Worm (Caenorhabditis elegans) whole organism, L2 larva: ENCODE results near the gene bli-2.
A peak's percentile ranks its signal among the peaks of the same experiment; 100 is the strongest.

Experiments
- C34F6.9 ChIP-seq: fragments of 150-350 bp; optimal IDR thresholded peaks from 2 replicates; lab custom pipeline; 2014; ENCODE audit warnings: missing biosample characterization, missing genetic modification characterization
- F13H6.1 ChIP-seq: sonication (generic microtip); optimal IDR thresholded peaks from 2 replicates; lab custom pipeline; 2016; ENCODE audit warnings: missing genetic modification characterization, missing compliant biosample characterization
- R02D3.7 ChIP-seq: fragments of 150-350 bp; optimal IDR thresholded peaks from 2 replicates; lab custom pipeline; 2014; ENCODE audit warnings: missing biosample characterization, missing genetic modification characterization
- Y55F3AM.14 ChIP-seq: fragments of 200-800 bp; sonication (Bioruptor generic); optimal IDR thresholded peaks from 2 replicates; lab custom pipeline; 2018; ENCODE audit warnings: mild to moderate bottlenecking, missing genetic modification characterization, missing compliant biosample characterization
- ZK546.5 ChIP-seq: sonication (generic microtip); optimal IDR thresholded peaks from 2 replicates; lab custom pipeline; 2017; ENCODE audit warnings: missing biosample characterization, missing genetic modification characterization
- alr-1 ChIP-seq: fragments of 150-350 bp; optimal IDR thresholded peaks from 2 replicates; lab custom pipeline; 2014; ENCODE audit warnings: missing biosample characterization, missing genetic modification characterization
- ama-1 ChIP-seq: fragments of 150-350 bp; optimal IDR thresholded peaks from 2 replicates; lab custom pipeline; 2018; ENCODE audit warnings: inconsistent platforms
- blmp-1 ChIP-seq: sonication (generic microtip); optimal IDR thresholded peaks from 2 replicates; lab custom pipeline; 2017; ENCODE audit warnings: missing genetic modification characterization, mild to moderate bottlenecking, missing compliant biosample characterization, antibody characterized with exemption, moderate library complexity; ENCODE audit not compliant: insufficient read depth
- ceh-16 ChIP-seq: fragments of 150-350 bp; optimal IDR thresholded peaks from 2 replicates; lab custom pipeline; 2014; ENCODE audit warnings: missing biosample characterization, missing genetic modification characterization
- crh-2 ChIP-seq: sonication (generic microtip); optimal IDR thresholded peaks from 2 replicates; lab custom pipeline; 2017; ENCODE audit warnings: missing biosample characterization, missing genetic modification characterization
- egl-27 ChIP-seq: sonication (generic microtip); optimal IDR thresholded peaks from 3 replicates; lab custom pipeline; 2017; ENCODE audit warnings: missing biosample characterization, missing genetic modification reagents, missing genetic modification characterization
- elt-1 ChIP-seq: fragments of 150-350 bp; optimal IDR thresholded peaks from 2 replicates; lab custom pipeline; 2014; ENCODE audit warnings: missing biosample characterization, missing genetic modification characterization
- elt-3 ChIP-seq: sonication (generic microtip); optimal IDR thresholded peaks from 2 replicates; lab custom pipeline; 2017; ENCODE audit warnings: missing biosample characterization, missing genetic modification characterization
- fos-1 ChIP-seq: fragments of 150-350 bp; optimal IDR thresholded peaks from 2 replicates; lab custom pipeline; 2014; ENCODE audit warnings: missing biosample characterization, missing genetic modification characterization
- gmeb-1 ChIP-seq: fragments of 150-350 bp; optimal IDR thresholded peaks from 2 replicates; lab custom pipeline; 2014; ENCODE audit warnings: missing biosample characterization, missing genetic modification characterization
- lin-11 ChIP-seq: fragments of 150-350 bp; sonication (generic microtip); optimal IDR thresholded peaks from 2 replicates; lab custom pipeline; 2014; ENCODE audit warnings: missing biosample characterization, missing genetic modification characterization, inconsistent platforms, mixed read lengths
- lin-13 ChIP-seq: fragments of 150-350 bp; optimal IDR thresholded peaks from 2 replicates; lab custom pipeline; 2014; ENCODE audit warnings: missing biosample characterization, missing genetic modification reagents, missing genetic modification characterization
- lsy-2 ChIP-seq, 2 experiments: fragments of 150-350 bp in 1 of 2; sonication (generic microtip) in 1 of 2; optimal IDR thresholded peaks; 2 replicates each; lab custom pipeline; 2014 to 2017; ENCODE audit warnings: missing biosample characterization in 2 of 2, missing genetic modification characterization in 2 of 2
- mab-5 ChIP-seq: fragments of 150-350 bp; optimal IDR thresholded peaks from 2 replicates; lab custom pipeline; 2014; ENCODE audit warnings: missing biosample characterization, missing genetic modification characterization
- mbf-1 ChIP-seq: sonication (generic microtip); optimal IDR thresholded peaks from 2 replicates; lab custom pipeline; 2017; ENCODE audit warnings: missing biosample characterization, missing genetic modification characterization
- mdl-1 ChIP-seq, 2 experiments: fragments of 150-350 bp in 1 of 2; sonication (generic microtip) in 1 of 2; optimal IDR thresholded peaks; 2 replicates each; lab custom pipeline; 2017; ENCODE audit warnings: missing biosample characterization in 2 of 2, missing genetic modification characterization in 2 of 2
- nhr-10 ChIP-seq: sonication (generic microtip); optimal IDR thresholded peaks from 2 replicates; lab custom pipeline; 2017; ENCODE audit warnings: missing biosample characterization, missing genetic modification characterization
- nhr-12 ChIP-seq: fragments of 150-350 bp; optimal IDR thresholded peaks from 2 replicates; lab custom pipeline; 2014; ENCODE audit warnings: missing biosample characterization, missing genetic modification characterization
- nhr-129 ChIP-seq: fragments of 150-350 bp; optimal IDR thresholded peaks from 2 replicates; lab custom pipeline; 2014; ENCODE audit warnings: missing biosample characterization, missing genetic modification characterization
- nhr-21 ChIP-seq: fragments of 150-350 bp; optimal IDR thresholded peaks from 2 replicates; lab custom pipeline; 2014; ENCODE audit warnings: missing biosample characterization, missing genetic modification characterization
- nhr-23 ChIP-seq: fragments of 150-350 bp; optimal IDR thresholded peaks from 2 replicates; lab custom pipeline; 2014; ENCODE audit warnings: missing biosample characterization, missing genetic modification reagents, missing genetic modification characterization
- nhr-237 ChIP-seq: fragments of 150-350 bp; optimal IDR thresholded peaks from 2 replicates; lab custom pipeline; 2014; ENCODE audit warnings: missing biosample characterization, missing genetic modification characterization
- nhr-25 ChIP-seq: fragments of 150-350 bp; sonication (generic microtip); optimal IDR thresholded peaks from 3 replicates; lab custom pipeline; 2014; ENCODE audit warnings: missing biosample characterization, missing genetic modification characterization
- nhr-6 ChIP-seq: fragments of 150-350 bp; optimal IDR thresholded peaks from 2 replicates; lab custom pipeline; 2014; ENCODE audit warnings: missing biosample characterization, missing genetic modification characterization
- nhr-77 ChIP-seq: fragments of 150-350 bp; optimal IDR thresholded peaks from 2 replicates; lab custom pipeline; 2014; ENCODE audit warnings: missing biosample characterization, missing genetic modification characterization
- sem-4 ChIP-seq: fragments of 150-350 bp; optimal IDR thresholded peaks from 2 replicates; lab custom pipeline; 2014; ENCODE audit warnings: missing biosample characterization, missing genetic modification reagents, missing genetic modification characterization
- skn-1 ChIP-seq: sonication (generic microtip); optimal IDR thresholded peaks from 2 replicates; lab custom pipeline; 2017; ENCODE audit warnings: missing biosample characterization, missing genetic modification characterization
- sma-3 ChIP-seq: sonication (generic microtip); optimal IDR thresholded peaks from 2 replicates; lab custom pipeline; 2016; ENCODE audit warnings: missing genetic modification reagents, missing genetic modification characterization, missing compliant biosample characterization
- sma-9 ChIP-seq, 2 experiments: fragments of 150-350 bp in 1 of 2; sonication (generic microtip) in 1 of 2; optimal IDR thresholded peaks; 2 replicates each; lab custom pipeline; 2014 to 2016; ENCODE audit warnings: missing genetic modification characterization in 2 of 2, mild to moderate bottlenecking in 1 of 2, missing biosample characterization in 1 of 2, missing compliant biosample characterization in 1 of 2, missing genetic modification reagents in 1 of 2, moderate library complexity in 1 of 2
- snpc-4 ChIP-seq: fragments of 150-350 bp; optimal IDR thresholded peaks from 2 replicates; lab custom pipeline; 2014; ENCODE audit warnings: missing biosample characterization, missing genetic modification characterization
- unc-39 ChIP-seq: fragments of 150-350 bp; optimal IDR thresholded peaks from 2 replicates; lab custom pipeline; 2014; ENCODE audit warnings: missing biosample characterization, missing genetic modification characterization
- unc-62 ChIP-seq: fragments of 150-350 bp; optimal IDR thresholded peaks from 2 replicates; lab custom pipeline; 2014; ENCODE audit warnings: missing biosample characterization, missing genetic modification reagents, missing genetic modification characterization
- zag-1 ChIP-seq: fragments of 150-350 bp; optimal IDR thresholded peaks from 2 replicates; lab custom pipeline; 2014; ENCODE audit warnings: missing biosample characterization, missing genetic modification characterization
- ztf-11 ChIP-seq: sonication (generic microtip); optimal IDR thresholded peaks from 2 replicates; lab custom pipeline; 2017; ENCODE audit warnings: missing biosample characterization, missing genetic modification characterization
- ztf-4 ChIP-seq: fragments of 150-350 bp; optimal IDR thresholded peaks from 2 replicates; lab custom pipeline; 2014; ENCODE audit warnings: missing biosample characterization, missing genetic modification characterization

Gene bli-2

ce11 chrII:5652334-5652733 is at the start of gene bli-2:
Gene bli-2 (minus strand): TSS chrII:5652434.
- TF ChIP-seq ztf-11 (no peak), snpc-4 (tag; lab: Kevin White, UChicago) (no peak), sma-9 (GFP tag; optimal IDR thresholded peaks at IDR 0.05; lab: Kevin White, UChicago) (no peak), sma-9 (tag; optimal IDR thresholded peaks at IDR 0.05; lab: Kevin White, UChicago) (no peak), nhr-23 (no peak), Y55F3AM.14 (GFP tag; lab: Kevin White, UChicago) (no peak), unc-62 (GFP tag; lab: Kevin White, UChicago) (no peak), mbf-1 (tag; lab: Kevin White, UChicago) (no peak), ama-1 (lab: Kevin White, UChicago) (no peak), zag-1 (tag; lab: Kevin White, UChicago) (no peak), fos-1 (tag; lab: Kevin White, UChicago) (no peak), nhr-129 (tag; lab: Kevin White, UChicago) (no peak), nhr-12 (tag; lab: Kevin White, UChicago) (no peak), alr-1 (tag; lab: Kevin White, UChicago) (no peak)

- TF ChIP-seq crh-2: peak; percentile 77
- TF ChIP-seq snpc-4 (tag; lab: Kevin White, UChicago): peak; percentile 98
- peak; percentile 82 for TF ChIP-seq nhr-21 (tag; lab: Kevin White, UChicago)
- peak; percentile 42 for TF ChIP-seq lin-13 (GFP tag; lab: Kevin White, UChicago)
- no peak for TF ChIP-seq unc-39 (tag; lab: Kevin White, UChicago)
- no peak for TF ChIP-seq ceh-16 (tag; lab: Kevin White, UChicago)
- peak; percentile 70 for TF ChIP-seq nhr-129 (tag; lab: Kevin White, UChicago)
- no peak for TF ChIP-seq nhr-77 (tag; lab: Kevin White, UChicago)
- TF ChIP-seq sem-4 (tag; lab: Kevin White, UChicago): no peak
- TF ChIP-seq sma-9 (GFP tag; optimal IDR thresholded peaks at IDR 0.05; lab: Kevin White, UChicago): peak; percentile 88
- no peak for TF ChIP-seq sma-9 (tag; optimal IDR thresholded peaks at IDR 0.05; lab: Kevin White, UChicago)
- TF ChIP-seq egl-27 (tag; lab: Kevin White, UChicago): peak; percentile 5
- TF ChIP-seq sma-3 (GFP tag; lab: Kevin White, UChicago): peak; percentile 81
- TF ChIP-seq zag-1 (tag; lab: Kevin White, UChicago): no peak
- no peak for TF ChIP-seq skn-1
- peak; percentile 66 to 77 for TF ChIP-seq mdl-1 (tag; optimal IDR thresholded peaks at IDR 0.05; lab: Kevin White, UChicago)
- TF ChIP-seq C34F6.9 (tag; lab: Kevin White, UChicago): peak; percentile 42
- no peak for TF ChIP-seq elt-1
- TF ChIP-seq alr-1 (tag; lab: Kevin White, UChicago): no peak
- peak; percentile 60 for TF ChIP-seq F13H6.1 (tag; lab: Kevin White, UChicago)
- TF ChIP-seq ama-1 (lab: Kevin White, UChicago): peak; percentile 91
- no peak for TF ChIP-seq Y55F3AM.14 (GFP tag; lab: Kevin White, UChicago)
- no peak for TF ChIP-seq ZK546.5 (tag; lab: Kevin White, UChicago)
- peak; percentile 44 for TF ChIP-seq mab-5 (tag; lab: Kevin White, UChicago)
- TF ChIP-seq nhr-6: no peak
- TF ChIP-seq gmeb-1 (tag; lab: Kevin White, UChicago): peak; percentile 69
- peak; percentile 74 for TF ChIP-seq fos-1 (tag; lab: Kevin White, UChicago)
- peak; percentile 34 for TF ChIP-seq nhr-25 (tag; lab: Kevin White, UChicago)
- TF ChIP-seq lsy-2 (tag; optimal IDR thresholded peaks at IDR 0.05; lab: Kevin White, UChicago): peak; percentile 57 to 72
- no peak for TF ChIP-seq nhr-237
- no peak for TF ChIP-seq nhr-12 (tag; lab: Kevin White, UChicago)
- TF ChIP-seq elt-3: no peak
These were observed 49.3 kb upstream of the bli-2 start for ce11 chrII:5701485-5701884.

DNA sequence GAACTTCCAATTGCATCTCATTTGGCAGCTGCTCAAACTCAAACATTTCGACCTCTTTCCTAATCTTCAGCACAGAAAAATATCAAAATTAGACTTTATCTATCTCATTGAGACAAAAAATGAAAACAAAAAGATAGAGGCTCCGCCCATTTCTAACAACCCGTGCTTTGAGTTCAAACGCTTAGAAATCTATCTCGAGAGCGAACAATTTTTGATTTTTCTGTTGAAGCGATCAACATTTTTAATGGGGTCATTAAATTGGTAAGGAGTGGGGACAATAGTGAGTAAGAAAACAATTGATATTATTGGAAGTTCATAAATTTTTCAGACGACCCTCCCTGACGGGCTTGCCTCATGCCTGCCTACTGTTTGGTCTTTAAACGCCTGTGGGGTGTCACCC is 46.6 kb upstream of the bli-2 start, which contains the start of the genes C25H3.10 and C25H3.1:
TSS of gene C25H3.10 (minus strand) at position 101 of the 400 bp plus-strand sequence.
TSS of gene C25H3.1 (plus strand) at position 203 of the 400 bp plus-strand sequence.
- TF ChIP-seq snpc-4 (tag; lab: Kevin White, UChicago): peak; percentile 6
- no peak for TF ChIP-seq lin-11 (tag; lab: Kevin White, UChicago)

DNA sequence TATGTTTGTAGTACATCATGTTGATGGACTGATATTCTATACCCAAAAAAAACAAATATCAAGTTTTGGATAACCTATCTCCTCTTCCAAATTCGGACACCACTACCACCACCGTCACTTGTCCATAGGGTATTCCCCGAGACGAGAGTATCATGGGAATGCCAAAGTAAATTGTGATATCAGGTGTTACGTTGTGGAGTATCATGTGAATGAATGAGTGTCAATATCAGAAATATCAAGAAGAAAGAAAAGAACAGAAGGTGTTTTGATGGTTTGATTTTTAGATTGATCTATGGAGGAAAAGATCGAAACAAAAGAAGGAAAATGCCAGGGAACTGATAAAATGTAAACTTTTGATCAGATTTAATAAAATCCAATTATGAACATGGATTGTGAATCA is 46.0 kb upstream of the bli-2 start:
- TF ChIP-seq gmeb-1 (tag; lab: Kevin White, UChicago) (peak; percentile 60), elt-3 (no peak), R02D3.7 (no peak), ztf-4 (tag; lab: Kevin White, UChicago) (peak; percentile 34), nhr-129 (tag; lab: Kevin White, UChicago) (peak; percentile 86), F13H6.1 (tag; lab: Kevin White, UChicago) (peak; percentile 10), C34F6.9 (tag; lab: Kevin White, UChicago) (peak; percentile 43), nhr-237 (no peak), sma-3 (GFP tag; lab: Kevin White, UChicago) (peak; percentile 27), snpc-4 (tag; lab: Kevin White, UChicago) (peak; percentile 59), sma-9 (GFP tag; optimal IDR thresholded peaks at IDR 0.05; lab: Kevin White, UChicago) (peak; percentile 80), sma-9 (tag; optimal IDR thresholded peaks at IDR 0.05; lab: Kevin White, UChicago) (no peak), nhr-21 (tag; lab: Kevin White, UChicago) (peak; percentile 35), nhr-10 (tag; lab: Kevin White, UChicago) (no peak), fos-1 (tag; lab: Kevin White, UChicago) (peak; percentile 32), crh-2 (peak; percentile 49), lsy-2 (tag; optimal IDR thresholded peaks at IDR 0.05; lab: Kevin White, UChicago) (peak in 1 of 2 experiments; percentile 44), blmp-1 (no peak)
